Worm (Caenorhabditis elegans) whole organism, early embryonic: ENCODE data around the gene rpi-2.
A peak's percentile ranks its signal among the peaks of the same experiment; 100 is the strongest.

ENCODE experiments used
- B0310.2 ChIP-seq: sonication (generic microtip); optimal IDR thresholded peaks from 2 replicates; lab custom pipeline; 2016; ENCODE audit warnings: mild to moderate bottlenecking, missing genetic modification characterization, missing compliant biosample characterization
- F13C5.2 ChIP-seq: sonication (generic microtip); optimal IDR thresholded peaks from 2 replicates; lab custom pipeline; 2017; ENCODE audit warnings: mild to moderate bottlenecking, missing genetic modification characterization, inconsistent platforms, missing compliant biosample characterization
- aly-1 ChIP-seq: sonication (generic microtip); optimal IDR thresholded peaks from 2 replicates; lab custom pipeline; 2016; ENCODE audit warnings: missing genetic modification characterization, missing compliant biosample characterization
- ama-1 ChIP-seq: fragments of 150-350 bp; optimal IDR thresholded peaks from 2 replicates; lab custom pipeline; 2014
- ceh-13 ChIP-seq: fragments of 200-800 bp; sonication (Bioruptor generic); optimal IDR thresholded peaks from 2 replicates; lab custom pipeline; 2018; ENCODE audit warnings: mild to moderate bottlenecking, missing genetic modification characterization, missing compliant biosample characterization
- ceh-36 ChIP-seq: sonication (generic microtip); optimal IDR thresholded peaks from 2 replicates; lab custom pipeline; 2016; ENCODE audit warnings: missing genetic modification characterization, inconsistent platforms, missing compliant biosample characterization
- ets-7 ChIP-seq: sonication (generic microtip); optimal IDR thresholded peaks from 2 replicates; lab custom pipeline; 2016; ENCODE audit warnings: missing genotype, missing genetic modification characterization, missing compliant biosample characterization
- flt-1 ChIP-seq: fragments of 200-800 bp; sonication (Bioruptor generic); IDR thresholded peaks from 2 replicates; pipeline ENCODE4 v1.3.6; 2022; ENCODE audit warnings: missing genetic modification characterization, missing compliant biosample characterization
- hmbx-1 ChIP-seq: sonication (generic microtip); optimal IDR thresholded peaks from 2 replicates; lab custom pipeline; 2016; ENCODE audit warnings: mild to moderate bottlenecking, missing genetic modification characterization, missing compliant biosample characterization
- hmg-4 ChIP-seq: fragments of 200-800 bp; sonication (Bioruptor generic); optimal IDR thresholded peaks from 2 replicates; lab custom pipeline; 2018; ENCODE audit warnings: mild to moderate bottlenecking, missing genetic modification characterization, missing compliant biosample characterization
- hnd-1 ChIP-seq: sonication (generic microtip); optimal IDR thresholded peaks from 2 replicates; lab custom pipeline; 2016; ENCODE audit warnings: missing genetic modification characterization, missing compliant biosample characterization
- pes-1 ChIP-seq: fragments of 200-800 bp; sonication (Bioruptor generic); IDR thresholded peaks from 2 replicates; pipeline ENCODE4 v1.3.6; 2022; ENCODE audit warnings: missing genetic modification reagents, missing genetic modification characterization, missing compliant biosample characterization
- scrt-1 ChIP-seq: fragments of 200-800 bp; sonication (Bioruptor generic); IDR thresholded peaks from 2 replicates; pipeline ENCODE4 v1.3.6; 2022; ENCODE audit warnings: missing genetic modification characterization, missing compliant biosample characterization
- sea-1 ChIP-seq: fragments of 200-800 bp; sonication (Bioruptor generic); conservative IDR thresholded peaks from 2 replicates; pipeline ENCODE4 v1.3.6; 2022; ENCODE audit warnings: missing genetic modification characterization, missing compliant biosample characterization
- tbx-11 ChIP-seq: fragments of 200-800 bp; sonication (Bioruptor generic); IDR thresholded peaks from 2 replicates; pipeline ENCODE4 v1.3.6; 2022; ENCODE audit warnings: missing genetic modification characterization, missing compliant biosample characterization
- tbx-37 ChIP-seq: fragments of 200-800 bp; sonication (Bioruptor generic); conservative IDR thresholded peaks from 2 replicates; pipeline ENCODE4 v1.3.6; 2022; ENCODE audit warnings: missing genetic modification reagents, missing genetic modification characterization, missing compliant biosample characterization
- tra-4 ChIP-seq: sonication (generic microtip); optimal IDR thresholded peaks from 2 replicates; lab custom pipeline; 2017; ENCODE audit warnings: missing genetic modification characterization, missing compliant biosample characterization

The rpi-2 gene

DNA sequence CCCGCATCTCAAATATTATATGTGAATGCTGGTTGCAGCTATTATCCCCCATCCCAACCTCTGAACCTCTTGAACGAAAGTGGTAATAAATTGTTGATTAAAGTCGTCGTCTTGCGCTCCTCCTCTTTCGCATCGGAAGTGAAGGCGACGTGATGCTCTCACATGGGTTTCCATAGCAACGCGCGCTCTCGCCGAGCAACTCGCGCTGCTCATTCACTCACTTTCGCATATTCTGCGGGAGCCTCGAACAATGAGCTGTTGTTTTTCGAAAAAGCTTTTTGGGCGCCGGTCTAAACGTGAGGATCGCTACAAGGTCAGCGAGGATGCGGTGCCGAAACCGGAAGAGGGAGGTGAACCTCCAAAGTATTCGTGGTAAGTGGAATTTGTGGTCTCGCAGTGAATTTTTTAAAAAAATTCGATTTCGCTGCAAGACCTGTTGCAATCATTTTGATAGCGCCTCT is at the start of gene rpi-2:
TSS of gene rpi-2 (plus strand) at position 234 of the 461 bp plus-strand sequence.
- TF ChIP-seq scrt-1 (GFP tag; lab: Robert Waterston, UW) (0 out of 2 replicates have a peak, but pooled peaks have one; percentile 40), ets-7 (tag; lab: Kevin White, UChicago) (peak; percentile 41), tbx-37 (GFP tag; lab: Robert Waterston, UW) (no peak)

DNA sequence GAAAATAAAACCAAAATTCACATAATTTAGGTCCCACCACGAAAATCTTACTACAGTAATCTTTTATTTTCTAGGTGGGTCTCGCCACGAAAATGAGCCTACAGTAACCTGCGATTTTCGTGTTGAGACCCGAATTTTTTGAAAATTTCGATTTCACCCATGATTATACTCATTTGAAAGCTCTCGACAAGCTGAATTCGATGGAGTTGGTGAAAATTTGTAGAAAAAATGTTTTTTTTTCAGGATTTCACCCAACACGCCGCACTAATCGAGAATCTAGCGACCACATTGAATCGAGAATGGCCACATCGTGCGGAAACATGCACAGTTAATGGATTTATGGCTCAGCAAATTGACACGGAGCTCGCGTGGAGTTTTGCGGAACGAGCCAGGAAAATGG is 48.2 kb upstream of the rpi-2 start:
- TF ChIP-seq flt-1 (GFP tag; lab: Robert Waterston, UW) (no peak), ceh-36 (no peak), tbx-37 (GFP tag; lab: Robert Waterston, UW) (no peak), scrt-1 (GFP tag; lab: Robert Waterston, UW) (no peak), hmg-4 (GFP tag; lab: Kevin White, UChicago) (no peak), hmbx-1 (tag; lab: Kevin White, UChicago) (no peak), tbx-11 (no peak), aly-1 (no peak), ceh-13 (no peak)

DNA sequence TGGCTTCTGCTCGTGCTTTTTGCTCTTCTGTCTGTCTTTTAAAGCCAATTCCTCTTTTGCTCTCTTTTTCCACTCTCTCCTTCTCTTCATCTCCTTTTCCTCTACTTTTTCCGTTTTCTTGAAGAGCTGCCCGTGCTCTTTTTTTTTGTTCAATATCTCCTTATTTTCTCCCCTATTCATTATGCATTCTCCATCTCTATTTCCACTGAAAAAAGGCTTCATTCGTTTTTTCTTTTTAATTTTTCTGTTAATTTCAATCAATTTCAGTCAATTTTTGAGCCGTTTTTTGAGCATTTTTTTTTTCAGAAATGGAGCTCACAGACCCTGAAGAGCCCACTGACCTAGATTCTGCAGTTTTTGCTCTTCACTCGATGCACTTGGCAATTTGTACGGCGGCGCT is 38.7 kb upstream of the rpi-2 start, which contains the start of gene Y41D4B.1:
TSS of gene Y41D4B.1 (plus strand) at position 301 of the 400 bp plus-strand sequence.
- no peak for TF ChIP-seq hnd-1 (tag; lab: Kevin White, UChicago)
- no peak for TF ChIP-seq flt-1 (GFP tag; lab: Robert Waterston, UW)
- TF ChIP-seq sea-1 (GFP tag; lab: Robert Waterston, UW): no peak
- TF ChIP-seq hmbx-1 (tag; lab: Kevin White, UChicago): no peak
- TF ChIP-seq ets-7 (tag; lab: Kevin White, UChicago): no peak
- no peak for TF ChIP-seq scrt-1 (GFP tag; lab: Robert Waterston, UW)

DNA sequence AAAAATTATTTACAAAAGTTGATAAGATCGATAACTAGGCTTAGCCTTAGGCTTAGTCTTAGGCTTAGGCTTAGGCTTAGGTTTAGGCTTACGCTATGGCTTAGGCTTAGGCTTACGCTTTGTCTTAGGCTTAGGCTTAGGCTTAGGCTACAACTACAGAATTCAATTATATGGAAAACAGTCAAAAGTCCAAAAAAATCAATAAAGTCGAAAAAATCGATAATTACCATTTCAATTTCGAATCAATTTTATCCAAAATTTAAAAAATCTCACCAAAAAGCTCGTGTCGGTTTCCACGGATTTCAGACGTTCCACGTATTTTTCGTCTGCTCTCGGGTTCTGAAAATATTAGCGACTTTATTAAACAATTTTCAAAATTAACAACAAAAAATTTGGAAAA is 34.1 kb upstream of the rpi-2 start:
- TF ChIP-seq scrt-1 (GFP tag; lab: Robert Waterston, UW): no peak
- no peak for TF ChIP-seq ama-1 (lab: Kevin White, UChicago)
- TF ChIP-seq flt-1 (GFP tag; lab: Robert Waterston, UW): no peak
- TF ChIP-seq ceh-36: peak; percentile 7
- TF ChIP-seq ceh-13: no peak
- TF ChIP-seq hnd-1 (tag; lab: Kevin White, UChicago): no peak
- TF ChIP-seq ets-7 (tag; lab: Kevin White, UChicago): no peak

DNA sequence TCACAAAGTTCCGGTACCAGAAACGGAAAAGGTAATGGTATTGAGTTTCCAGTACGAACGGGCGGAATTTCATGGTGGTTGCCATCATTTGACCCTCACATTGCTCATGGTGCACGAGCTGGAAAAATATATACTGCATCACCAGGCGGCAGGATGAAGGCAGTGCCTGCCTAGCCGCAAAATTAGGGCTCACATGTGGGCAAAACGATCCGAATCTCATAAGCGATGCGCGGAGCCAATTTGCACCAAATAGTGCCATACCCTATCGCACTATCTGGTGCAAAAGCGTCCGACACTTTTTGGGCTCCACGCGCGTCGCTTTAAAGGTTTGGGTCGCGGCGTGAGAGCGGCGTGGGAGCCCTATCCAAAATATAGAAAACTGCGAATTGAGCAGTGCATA is 31.8 kb upstream of the rpi-2 start:
- TF ChIP-seq ceh-36 (no peak), ets-7 (tag; lab: Kevin White, UChicago) (no peak), ama-1 (lab: Kevin White, UChicago) (no peak), F13C5.2 (no peak), tbx-37 (GFP tag; lab: Robert Waterston, UW) (no peak), hmbx-1 (tag; lab: Kevin White, UChicago) (no peak), tra-4 (tag; lab: Kevin White, UChicago) (no peak), ceh-13 (no peak), tbx-11 (no peak), pes-1 (GFP tag; lab: Robert Waterston, UW) (no peak), flt-1 (GFP tag; lab: Robert Waterston, UW) (no peak), hmg-4 (GFP tag; lab: Kevin White, UChicago) (no peak), hnd-1 (tag; lab: Kevin White, UChicago) (no peak), sea-1 (GFP tag; lab: Robert Waterston, UW) (no peak)

DNA sequence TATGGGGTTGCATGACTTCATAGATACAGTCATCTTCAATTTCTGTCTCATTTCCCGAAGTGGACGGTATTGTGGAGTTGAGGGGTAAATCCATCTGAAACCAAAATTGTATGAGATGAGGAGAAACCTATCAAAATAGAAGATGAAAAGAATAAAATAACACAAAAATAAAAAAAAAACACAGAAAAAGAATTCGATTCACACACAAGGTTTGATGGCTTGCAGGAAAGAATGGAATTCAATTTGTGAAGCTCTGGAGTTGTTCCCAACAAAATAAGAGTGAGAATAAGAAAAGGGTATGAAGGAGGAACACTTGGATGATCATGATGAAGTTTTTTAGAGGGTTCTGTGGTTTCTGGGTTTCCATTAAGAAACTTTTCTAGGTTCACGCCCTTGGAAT is 29.0 kb upstream of the rpi-2 start, which contains the start of gene Y41D4B.24:
TSS of gene Y41D4B.24 (minus strand) at position 101 of the 400 bp plus-strand sequence.
- TF ChIP-seq sea-1 (GFP tag; lab: Robert Waterston, UW) (no peak), ets-7 (tag; lab: Kevin White, UChicago) (no peak), ama-1 (lab: Kevin White, UChicago) (no peak), tbx-37 (GFP tag; lab: Robert Waterston, UW) (no peak), B0310.2 (tag; lab: Kevin White, UChicago) (no peak), pes-1 (GFP tag; lab: Robert Waterston, UW) (no peak), hnd-1 (tag; lab: Kevin White, UChicago) (no peak), flt-1 (GFP tag; lab: Robert Waterston, UW) (no peak), scrt-1 (GFP tag; lab: Robert Waterston, UW) (no peak), aly-1 (no peak), tra-4 (tag; lab: Kevin White, UChicago) (no peak), ceh-13 (no peak), hmg-4 (GFP tag; lab: Kevin White, UChicago) (no peak), ceh-36 (no peak), F13C5.2 (no peak), tbx-11 (no peak), hmbx-1 (tag; lab: Kevin White, UChicago) (no peak)

DNA sequence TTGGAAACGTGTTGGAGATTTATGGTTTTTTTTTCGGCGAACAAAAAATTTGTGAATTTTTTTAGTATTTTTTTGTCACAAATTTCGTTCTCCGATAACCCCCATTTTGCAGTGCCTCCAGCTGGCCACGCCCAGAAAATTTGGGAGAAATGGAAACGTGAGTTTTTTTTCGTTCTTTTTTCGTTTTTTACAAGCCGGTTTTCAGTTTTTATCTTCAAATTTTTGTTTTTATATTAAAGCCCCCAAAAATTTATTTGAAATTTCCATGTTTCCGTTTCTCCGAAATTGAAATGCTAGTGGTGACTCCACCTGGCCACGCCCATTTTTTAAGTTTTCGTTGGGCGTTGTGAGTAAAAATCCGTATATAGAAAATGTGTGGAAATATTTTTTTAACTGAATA is 23.9 kb upstream of the rpi-2 start:
- TF ChIP-seq tbx-11 (no peak), B0310.2 (tag; lab: Kevin White, UChicago) (no peak), ceh-13 (peak; percentile 25), flt-1 (GFP tag; lab: Robert Waterston, UW) (no peak), pes-1 (GFP tag; lab: Robert Waterston, UW) (peak; percentile 73), sea-1 (GFP tag; lab: Robert Waterston, UW) (no peak), hmg-4 (GFP tag; lab: Kevin White, UChicago) (no peak), ama-1 (lab: Kevin White, UChicago) (no peak), tbx-37 (GFP tag; lab: Robert Waterston, UW) (no peak), ets-7 (tag; lab: Kevin White, UChicago) (no peak), scrt-1 (GFP tag; lab: Robert Waterston, UW) (no peak), aly-1 (peak; percentile 1), F13C5.2 (no peak), hnd-1 (tag; lab: Kevin White, UChicago) (peak; percentile 34), tra-4 (tag; lab: Kevin White, UChicago) (no peak), hmbx-1 (tag; lab: Kevin White, UChicago) (no peak), ceh-36 (no peak)
